Worm (Caenorhabditis elegans) whole organism, young adult: ENCODE data around the gene C09E7.10.

Source experiments
- C17E4.6 ChIP-seq: fragments of 200-800 bp; sonication (Bioruptor generic); IDR thresholded peaks from 2 replicates; pipeline ENCODE4 v1.3.6; 2022; ENCODE audit warnings: missing genetic modification reagents, missing genetic modification characterization, missing compliant biosample characterization
- T26A5.8 ChIP-seq: sonication (generic microtip); optimal IDR thresholded peaks from 2 replicates; lab custom pipeline; 2016; ENCODE audit warnings: missing genetic modification characterization, missing compliant biosample characterization
- ceh-100 ChIP-seq: fragments of 200-800 bp; sonication (Bioruptor generic); IDR thresholded peaks from 2 replicates; pipeline ENCODE4 v1.3.6; 2022; ENCODE audit warnings: missing genetic modification reagents, missing genetic modification characterization, missing compliant biosample characterization
- ceh-27 ChIP-seq: fragments of 200-800 bp; sonication (Bioruptor generic); optimal IDR thresholded peaks from 2 replicates; lab custom pipeline; 2018; ENCODE audit warnings: mild to moderate bottlenecking, missing genetic modification characterization, moderate library complexity, missing compliant biosample characterization
- ceh-40 ChIP-seq: fragments of 200-800 bp; sonication (Bioruptor generic); IDR thresholded peaks from 2 replicates; pipeline ENCODE4 v1.3.6; 2022; ENCODE audit warnings: missing genetic modification characterization, missing compliant biosample characterization
- dox-1 ChIP-seq: fragments of 200-800 bp; sonication (Bioruptor generic); IDR thresholded peaks from 2 replicates; pipeline ENCODE4 v1.3.6; 2022; ENCODE audit warnings: missing genetic modification reagents, missing genetic modification characterization, missing compliant biosample characterization
- ets-4 ChIP-seq: fragments of 200-800 bp; sonication (Bioruptor generic); optimal IDR thresholded peaks from 2 replicates; lab custom pipeline; 2018; ENCODE audit warnings: mild to moderate bottlenecking, missing genetic modification characterization, missing compliant biosample characterization
- hrde-1 ChIP-seq: sonication (generic microtip); optimal IDR thresholded peaks from 2 replicates; lab custom pipeline; 2016; ENCODE audit warnings: missing genetic modification characterization, mild to moderate bottlenecking, missing compliant biosample characterization, moderate library complexity, missing genotype, missing genetic modification reagents, borderline replicate concordance
- lag-1 ChIP-seq: fragments of 200-800 bp; sonication (Bioruptor generic); IDR thresholded peaks from 2 replicates; pipeline ENCODE4 v1.3.6; 2022; ENCODE audit warnings: missing genetic modification reagents, missing genetic modification characterization, missing compliant biosample characterization
- let-526 ChIP-seq: fragments of 200-800 bp; sonication (Bioruptor generic); IDR thresholded peaks from 2 replicates; pipeline ENCODE4 v1.3.6; 2022; ENCODE audit warnings: missing genetic modification reagents, missing genetic modification characterization, missing compliant biosample characterization
- lin-26 ChIP-seq: fragments of 200-800 bp; sonication (Bioruptor generic); IDR thresholded peaks from 2 replicates; pipeline ENCODE4 v1.3.6; 2022; ENCODE audit warnings: missing genetic modification reagents, missing genetic modification characterization, missing compliant biosample characterization
- lir-1 ChIP-seq: fragments of 200-800 bp; sonication (Bioruptor generic); conservative IDR thresholded peaks from 2 replicates; pipeline ENCODE4 v1.3.6; 2022; ENCODE audit warnings: missing genetic modification reagents, missing genetic modification characterization, missing compliant biosample characterization
- nfya-2 ChIP-seq: fragments of 200-800 bp; sonication (Bioruptor generic); IDR thresholded peaks from 2 replicates; pipeline ENCODE4 v1.3.6; 2022; ENCODE audit warnings: missing genetic modification reagents, missing genetic modification characterization, missing compliant biosample characterization
- sea-2 ChIP-seq: fragments of 200-800 bp; sonication (Bioruptor generic); IDR thresholded peaks from 2 replicates; pipeline ENCODE4 v1.3.6; 2022; ENCODE audit warnings: missing genetic modification characterization, missing compliant biosample characterization
- xnd-1 ChIP-seq: sonication (generic microtip); optimal IDR thresholded peaks from 2 replicates; lab custom pipeline; 2016; ENCODE audit warnings: missing genotype, missing genetic modification reagents, missing genetic modification characterization, missing compliant biosample characterization

Gene C09E7.10

DNA sequence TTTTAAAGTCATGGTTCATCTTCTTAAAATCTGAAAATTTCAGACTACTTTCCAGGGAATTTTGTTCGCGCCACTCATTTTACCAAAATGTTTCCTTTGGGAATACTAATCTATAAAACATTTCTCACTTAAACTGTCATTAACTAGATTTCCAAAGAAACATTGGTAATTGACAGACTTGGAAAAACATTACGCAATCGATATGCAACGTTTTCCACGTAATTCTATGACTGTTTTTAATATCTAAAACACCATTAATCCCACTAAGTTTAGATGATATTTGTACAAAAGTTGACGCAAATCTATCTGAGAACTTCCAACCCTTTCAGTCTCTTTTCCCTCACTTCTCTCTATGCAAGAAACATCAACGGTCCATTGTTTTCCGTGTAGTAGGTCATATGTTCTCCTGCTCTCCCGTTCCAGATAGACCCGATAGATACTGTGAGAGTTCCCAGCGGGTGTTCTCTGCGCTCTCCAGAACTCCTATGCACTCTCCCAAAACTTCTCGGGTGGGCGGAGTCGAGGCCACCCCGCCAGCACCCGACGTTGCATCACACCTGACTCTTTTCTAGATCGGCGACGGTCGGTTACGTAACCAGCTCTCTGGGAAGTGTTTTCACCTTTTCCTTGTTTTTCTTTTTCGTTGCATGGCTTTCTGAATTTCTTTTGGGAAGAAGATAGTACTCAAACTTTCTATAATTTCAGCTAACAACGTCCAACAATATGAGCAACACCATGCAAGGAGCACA lies 41.4 kb downstream of the C09E7.10 start, which contains the start of gene zip-8:
Gene zip-8, plus strand, starts transcription at position 700 of the 749 bp plus-strand sequence.
- TF ChIP-seq T26A5.8 (tag; lab: Kevin White, UChicago), result no peak

- TF ChIP-seq dox-1, result no peak
- no peak for TF ChIP-seq nfya-2 (GFP tag; lab: Robert Waterston, UW)
- TF ChIP-seq lag-1, result no peak
- no peak for TF ChIP-seq C17E4.6 (GFP tag; lab: Robert Waterston, UW)
- no peak for TF ChIP-seq ceh-100
- no peak for TF ChIP-seq lin-26 (GFP tag; lab: Robert Waterston, UW)
- TF ChIP-seq ceh-40 (GFP tag; lab: Robert Waterston, UW), result no peak
- no peak for TF ChIP-seq ceh-27 (GFP tag; lab: Kevin White, UChicago)
- no peak for TF ChIP-seq ets-4
- TF ChIP-seq lir-1 (GFP tag; lab: Robert Waterston, UW), result no peak
- TF ChIP-seq sea-2 (GFP tag; lab: Robert Waterston, UW), result no peak
- no peak for TF ChIP-seq xnd-1 (tag; lab: Kevin White, UChicago)
Observed at ce11 chrIII:6476380-6476779, 43.5 kb downstream of the C09E7.10 start.

DNA sequence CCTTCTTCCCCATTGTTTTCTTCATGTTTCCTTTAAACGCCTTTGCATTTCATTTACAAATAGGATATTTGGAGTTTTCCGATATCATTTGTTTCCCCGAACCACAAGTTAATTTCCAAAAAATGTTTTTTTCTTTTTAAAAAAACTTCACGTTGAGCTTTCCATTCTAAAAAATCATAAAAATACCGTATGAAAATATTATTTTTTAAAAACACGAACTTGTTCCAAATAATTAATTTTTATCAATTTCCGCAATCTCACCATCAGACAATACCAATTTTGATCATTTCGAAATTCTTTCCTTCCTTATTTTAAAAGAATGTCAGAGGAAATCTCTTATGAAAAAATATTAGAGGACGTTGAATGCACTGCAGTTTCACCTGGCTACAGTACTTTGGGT lies 48.4 kb downstream of the C09E7.10 start, which contains the start of gene wht-6:
Gene wht-6, plus strand, starts transcription at position 301 of the 400 bp plus-strand sequence.
- TF ChIP-seq let-526 (GFP tag; lab: Robert Waterston, UW) (no peak), hrde-1 (tag; lab: Kevin White, UChicago) (peak; percentile 27)
